Fruit fly (Drosophila melanogaster) whole organism, adult: ENCODE results near the gene Acp65Aa.

ENCODE experiments used
- CG11617 ChIP-seq: fragments of 200-800 bp; sonication (Bioruptor generic); optimal IDR thresholded peaks from 2 replicates; lab custom pipeline; 2017; ENCODE audit warnings: mild to moderate bottlenecking, missing biosample characterization, missing genetic modification reagents, missing genetic modification characterization
- CG12768 ChIP-seq: fragments of 200-800 bp; sonication (Bioruptor generic); optimal IDR thresholded peaks from 2 replicates; lab custom pipeline; 2017; ENCODE audit warnings: missing biosample characterization, missing genetic modification characterization, mild to moderate bottlenecking, moderate library complexity, missing genetic modification reagents
- CG14711 ChIP-seq: fragments of 200-800 bp; sonication (Bioruptor generic); optimal IDR thresholded peaks from 2 replicates; lab custom pipeline; 2018; ENCODE audit warnings: missing biosample characterization, mild to moderate bottlenecking, missing genetic modification characterization, moderate library complexity
- CG1620 ChIP-seq: fragments of 200-800 bp; sonication (Bioruptor generic); optimal IDR thresholded peaks from 2 replicates; lab custom pipeline; 2016; ENCODE audit warnings: missing biosample characterization, missing genetic modification characterization
- CG33017 ChIP-seq: fragments of 200-800 bp; sonication (Bioruptor generic); optimal IDR thresholded peaks from 2 replicates; lab custom pipeline; 2018; ENCODE audit warnings: missing biosample characterization, mild to moderate bottlenecking, missing genetic modification characterization, moderate library complexity
- CG5204 ChIP-seq: fragments of 200-800 bp; sonication (Bioruptor generic); optimal IDR thresholded peaks from 2 replicates; lab custom pipeline; 2016; ENCODE audit warnings: missing biosample characterization, missing genetic modification characterization
- CG7045 ChIP-seq: fragments of 200-800 bp; sonication (Bioruptor generic); optimal IDR thresholded peaks from 2 replicates; lab custom pipeline; 2017; ENCODE audit warnings: missing biosample characterization, mild to moderate bottlenecking, missing genetic modification characterization
- CG7101 ChIP-seq: fragments of 200-800 bp; sonication (Bioruptor generic); optimal IDR thresholded peaks from 2 replicates; lab custom pipeline; 2018; ENCODE audit warnings: missing biosample characterization, mild to moderate bottlenecking, missing genetic modification characterization, moderate library complexity
- Clk ChIP-seq: fragments of 200-800 bp; sonication (Bioruptor generic); optimal IDR thresholded peaks from 2 replicates; lab custom pipeline; 2017; ENCODE audit warnings: missing biosample characterization, missing genetic modification characterization
- Crg-1 ChIP-seq: fragments of 200-800 bp; sonication (Bioruptor generic); optimal IDR thresholded peaks from 2 replicates; lab custom pipeline; 2016; ENCODE audit warnings: missing biosample characterization, missing genetic modification characterization
- Hr96 ChIP-seq: fragments of 200-800 bp; sonication (Bioruptor generic); optimal IDR thresholded peaks from 2 replicates; lab custom pipeline; 2016; ENCODE audit warnings: missing biosample characterization, missing genetic modification characterization
- Mnt ChIP-seq: fragments of 200-800 bp; sonication (Bioruptor generic); optimal IDR thresholded peaks from 2 replicates; lab custom pipeline; 2016; ENCODE audit warnings: missing biosample characterization, mild to moderate bottlenecking, missing genetic modification characterization
- bab1 ChIP-seq: fragments of 200-800 bp; sonication (Bioruptor generic); optimal IDR thresholded peaks from 3 replicates; lab custom pipeline; 2019; ENCODE audit warnings: missing biosample characterization, mild to moderate bottlenecking, missing genetic modification characterization, moderate library complexity
- cic ChIP-seq: fragments of 200-800 bp; sonication (Bioruptor generic); optimal IDR thresholded peaks from 2 replicates; lab custom pipeline; 2017; ENCODE audit warnings: missing biosample characterization, mild to moderate bottlenecking, missing genetic modification characterization, moderate library complexity
- cnc ChIP-seq, 2 experiments: fragments of >200 bp; optimal IDR thresholded peaks; 2 replicates each; lab custom pipeline; 2017
- kay ChIP-seq: fragments of 200-800 bp; sonication (Bioruptor generic); peaks from one replicate; lab custom pipeline; 2016; ENCODE audit warnings: missing biosample characterization, missing genetic modification characterization, borderline replicate concordance
- ovo ChIP-seq: fragments of 200-800 bp; sonication (Bioruptor generic); optimal IDR thresholded peaks from 2 replicates; lab custom pipeline; 2016; ENCODE audit warnings: missing biosample characterization, missing genetic modification characterization
- pad ChIP-seq: fragments of 200-800 bp; sonication (Bioruptor generic); optimal IDR thresholded peaks from 3 replicates; lab custom pipeline; 2017; ENCODE audit warnings: missing biosample characterization, missing genetic modification characterization, mild to moderate bottlenecking, moderate library complexity, missing genetic modification reagents
- tj ChIP-seq: fragments of 200-800 bp; sonication (Bioruptor generic); optimal IDR thresholded peaks from 3 replicates; lab custom pipeline; 2017; ENCODE audit warnings: missing biosample characterization, mild to moderate bottlenecking, missing genetic modification characterization, moderate library complexity
- toe ChIP-seq: fragments of 200-800 bp; sonication (Bioruptor generic); optimal IDR thresholded peaks from 2 replicates; lab custom pipeline; 2016; ENCODE audit warnings: missing biosample characterization, missing genetic modification characterization

Gene Acp65Aa

dm6 chr3L:6188995-6189927 lies 36.7 kb upstream of the Acp65Aa start, which contains the start of the genes D19A and CG7386:
Gene D19A, minus strand, starts transcription at chr3L:6189123.
Gene CG7386, plus strand, starts transcription at chr3L:6189745.
- TF ChIP-seq CG5204 (GFP tag; lab: Kevin White, UChicago) = peak; percentile 33
- peak; percentile 60 for TF ChIP-seq CG1620 (GFP tag; lab: Kevin White, UChicago)
- TF ChIP-seq CG11617 = peak; percentile 61
- peak; percentile 49 for TF ChIP-seq Mnt
- no peak for TF ChIP-seq Crg-1 (GFP tag; lab: Kevin White, UChicago)
- no peak for TF ChIP-seq cic (GFP tag; lab: Kevin White, UChicago)
- no peak for TF ChIP-seq Clk (GFP tag; lab: Kevin White, UChicago)
- no peak for TF ChIP-seq pad (GFP tag; lab: Kevin White, UChicago)
- peak; percentile 27 for TF ChIP-seq CG14711 (tag; lab: Kevin White, UChicago)
- no peak for TF ChIP-seq kay (GFP tag; lab: Kevin White, UChicago)
- no peak for TF ChIP-seq cnc (optimal IDR thresholded peaks at IDR 0.05; lab: Kevin White, UChicago)
- TF ChIP-seq ovo = no peak
- TF ChIP-seq CG12768 (GFP tag; lab: Kevin White, UChicago) = peak; percentile 1
- peak; percentile 72 for TF ChIP-seq CG7101
- TF ChIP-seq toe (GFP tag; lab: Kevin White, UChicago) = peak; percentile 53
- TF ChIP-seq Hr96 (GFP tag; lab: Kevin White, UChicago) = peak; percentile 31
- peak; percentile 27 for TF ChIP-seq CG7045 (GFP tag; lab: Kevin White, UChicago)
- peak; percentile 79 for TF ChIP-seq bab1
- TF ChIP-seq tj (GFP tag; lab: Kevin White, UChicago) = peak; percentile 24
- TF ChIP-seq CG33017 (tag; lab: Kevin White, UChicago) = peak; percentile 70

- TF ChIP-seq Hr96 (GFP tag; lab: Kevin White, UChicago) (peak; percentile 65), Mnt (peak; percentile 100), CG14711 (tag; lab: Kevin White, UChicago) (peak; percentile 74), Clk (GFP tag; lab: Kevin White, UChicago) (peak; percentile 66), kay (GFP tag; lab: Kevin White, UChicago) (no peak), CG11617 (peak; percentile 82), CG1620 (GFP tag; lab: Kevin White, UChicago) (peak; percentile 76), ovo (peak; percentile 3), CG7101 (peak; percentile 74), CG7045 (GFP tag; lab: Kevin White, UChicago) (peak; percentile 78), CG33017 (tag; lab: Kevin White, UChicago) (peak; percentile 75), Crg-1 (GFP tag; lab: Kevin White, UChicago) (peak; percentile 54), cnc (optimal IDR thresholded peaks at IDR 0.05; lab: Kevin White, UChicago) (no peak), CG5204 (GFP tag; lab: Kevin White, UChicago) (peak; percentile 64), bab1 (peak; percentile 84), tj (GFP tag; lab: Kevin White, UChicago) (peak; percentile 78), toe (GFP tag; lab: Kevin White, UChicago) (peak; percentile 60), CG12768 (GFP tag; lab: Kevin White, UChicago) (peak; percentile 76), cic (GFP tag; lab: Kevin White, UChicago) (peak; percentile 98), pad (GFP tag; lab: Kevin White, UChicago) (peak; percentile 54)
Measured at dm6 chr3L:6184884-6185438, 32.4 kb upstream of the Acp65Aa start, which contains the start of the genes D19B and CG43293. Gene D19B, minus strand, starts transcription at chr3L:6184920. Gene CG43293, plus strand, starts transcription at chr3L:6185189.

- TF ChIP-seq bab1 (peak; percentile 61), CG12768 (GFP tag; lab: Kevin White, UChicago) (peak; percentile 73), CG5204 (GFP tag; lab: Kevin White, UChicago) (no peak), ovo (peak; percentile 52), Mnt (peak; percentile 41), kay (GFP tag; lab: Kevin White, UChicago) (no peak), CG33017 (tag; lab: Kevin White, UChicago) (peak; percentile 45), Crg-1 (GFP tag; lab: Kevin White, UChicago) (peak; percentile 74), CG1620 (GFP tag; lab: Kevin White, UChicago) (peak; percentile 82), cic (GFP tag; lab: Kevin White, UChicago) (peak; percentile 23), CG14711 (tag; lab: Kevin White, UChicago) (peak; percentile 76), CG11617 (peak; percentile 75), pad (GFP tag; lab: Kevin White, UChicago) (peak; percentile 70), Hr96 (GFP tag; lab: Kevin White, UChicago) (peak; percentile 68), toe (GFP tag; lab: Kevin White, UChicago) (peak; percentile 79), CG7101 (peak; percentile 77), CG7045 (GFP tag; lab: Kevin White, UChicago) (peak; percentile 67), Clk (GFP tag; lab: Kevin White, UChicago) (peak; percentile 52), tj (GFP tag; lab: Kevin White, UChicago) (peak; percentile 42), cnc (optimal IDR thresholded peaks at IDR 0.05; lab: Kevin White, UChicago) (no peak)
Measured at dm6 chr3L:6181776-6182175, 29.2 kb upstream of the Acp65Aa start, which contains the start of gene CG10274. Gene CG10274, minus strand, starts transcription at chr3L:6181829.

dm6 chr3L:6173826-6174255 lies 21.3 kb upstream of the Acp65Aa start, which contains the start of the genes fmt and CG7376:
Gene fmt, minus strand, starts transcription at chr3L:6173880.
Gene CG7376, plus strand, starts transcription at chr3L:6174248.
- TF ChIP-seq CG7045 (GFP tag; lab: Kevin White, UChicago) (peak; percentile 37), ovo (no peak), pad (GFP tag; lab: Kevin White, UChicago) (no peak), cic (GFP tag; lab: Kevin White, UChicago) (no peak), Mnt (peak; percentile 20), Hr96 (GFP tag; lab: Kevin White, UChicago) (no peak), tj (GFP tag; lab: Kevin White, UChicago) (no peak), CG33017 (tag; lab: Kevin White, UChicago) (no peak), bab1 (no peak), Crg-1 (GFP tag; lab: Kevin White, UChicago) (no peak), CG1620 (GFP tag; lab: Kevin White, UChicago) (peak; percentile 3), CG7101 (peak; percentile 30), cnc (optimal IDR thresholded peaks at IDR 0.05; lab: Kevin White, UChicago) (no peak), CG14711 (tag; lab: Kevin White, UChicago) (peak; percentile 48), CG12768 (GFP tag; lab: Kevin White, UChicago) (peak; percentile 32), kay (GFP tag; lab: Kevin White, UChicago) (no peak), CG11617 (peak; percentile 27), toe (GFP tag; lab: Kevin White, UChicago) (peak; percentile 24), CG5204 (GFP tag; lab: Kevin White, UChicago) (no peak), Clk (GFP tag; lab: Kevin White, UChicago) (no peak)
